Worm (Caenorhabditis elegans) whole organism, midembryonic: ENCODE results near the gene cpl-1.

ENCODE experiments used
- T22C8.4 ChIP-seq: fragments of 200-800 bp; sonication (Bioruptor generic); IDR thresholded peaks from 2 replicates; pipeline ENCODE4 v1.3.6; 2022; ENCODE audit warnings: missing genetic modification characterization, missing compliant biosample characterization
- cog-1 ChIP-seq: sonication (generic microtip); optimal IDR thresholded peaks from 2 replicates; lab custom pipeline; 2016; ENCODE audit warnings: missing genetic modification characterization, missing compliant biosample characterization
- flt-1 ChIP-seq: fragments of 200-800 bp; sonication (Bioruptor generic); IDR thresholded peaks from 2 replicates; pipeline ENCODE4 v1.3.6; 2022; ENCODE audit warnings: missing genetic modification characterization, missing compliant biosample characterization
- klf-2 ChIP-seq: fragments of 200-800 bp; sonication (Bioruptor generic); conservative IDR thresholded peaks from 2 replicates; pipeline ENCODE4 v1.3.6; 2022; ENCODE audit warnings: missing genetic modification reagents, missing genetic modification characterization, missing compliant biosample characterization
- med-1 ChIP-seq: sonication (generic microtip); optimal IDR thresholded peaks from 2 replicates; lab custom pipeline; 2017; ENCODE audit warnings: missing genetic modification characterization, mild to moderate bottlenecking, missing compliant biosample characterization, antibody characterized with exemption, missing genetic modification reagents; ENCODE audit not compliant: insufficient read depth
- ref-1 ChIP-seq: fragments of 200-800 bp; sonication (Bioruptor generic); conservative IDR thresholded peaks from 2 replicates; pipeline ENCODE4 v1.3.6; 2022; ENCODE audit warnings: missing genetic modification reagents, missing genetic modification characterization, missing compliant biosample characterization
- tab-1 ChIP-seq: fragments of 200-800 bp; sonication (Bioruptor generic); IDR thresholded peaks from 2 replicates; pipeline ENCODE4 v1.3.6; 2022; ENCODE audit warnings: missing genetic modification characterization, missing compliant biosample characterization
- ztf-23 ChIP-seq: fragments of 200-800 bp; sonication (Bioruptor generic); IDR thresholded peaks from 2 replicates; pipeline ENCODE4 v1.3.6; 2022; ENCODE audit warnings: missing genetic modification reagents, missing genetic modification characterization, missing compliant biosample characterization
- ztf-29 ChIP-seq: fragments of 200-800 bp; sonication (Bioruptor generic); IDR thresholded peaks from 2 replicates; pipeline ENCODE4 v1.3.6; 2022; ENCODE audit warnings: missing genetic modification reagents, missing genetic modification characterization, missing compliant biosample characterization

ce11 chrV:16565639-16566038 lies 29.5 kb downstream of the cpl-1 start, which contains the start of gene sru-45:
- TF ChIP-seq flt-1 (GFP tag; lab: Robert Waterston, UW) (no peak), ztf-29 (GFP tag; lab: Robert Waterston, UW) (no peak), tab-1 (GFP tag; lab: Robert Waterston, UW) (no peak), cog-1 (no peak), T22C8.4 (GFP tag; lab: Robert Waterston, UW) (no peak), med-1 (no peak), klf-2 (GFP tag; lab: Robert Waterston, UW) (no peak), ref-1 (no peak), ztf-23 (no peak)
